Worm (Caenorhabditis elegans) whole organism, midembryonic: ENCODE measurements around the gene ostf-4.
A peak's percentile ranks its signal among the peaks of the same experiment; 100 is the strongest.

Experiments used
- T22C8.4 ChIP-seq: fragments of 200-800 bp; sonication (Bioruptor generic); IDR thresholded peaks from 2 replicates; pipeline ENCODE4 v1.3.6; 2022; ENCODE audit warnings: missing genetic modification characterization, missing compliant biosample characterization
- cog-1 ChIP-seq: sonication (generic microtip); optimal IDR thresholded peaks from 2 replicates; lab custom pipeline; 2016; ENCODE audit warnings: missing genetic modification characterization, missing compliant biosample characterization
- flt-1 ChIP-seq: fragments of 200-800 bp; sonication (Bioruptor generic); IDR thresholded peaks from 2 replicates; pipeline ENCODE4 v1.3.6; 2022; ENCODE audit warnings: missing genetic modification characterization, missing compliant biosample characterization
- klf-2 ChIP-seq: fragments of 200-800 bp; sonication (Bioruptor generic); conservative IDR thresholded peaks from 2 replicates; pipeline ENCODE4 v1.3.6; 2022; ENCODE audit warnings: missing genetic modification reagents, missing genetic modification characterization, missing compliant biosample characterization
- med-1 ChIP-seq: sonication (generic microtip); optimal IDR thresholded peaks from 2 replicates; lab custom pipeline; 2017; ENCODE audit warnings: missing genetic modification characterization, mild to moderate bottlenecking, missing compliant biosample characterization, antibody characterized with exemption, missing genetic modification reagents; ENCODE audit not compliant: insufficient read depth
- ref-1 ChIP-seq: fragments of 200-800 bp; sonication (Bioruptor generic); conservative IDR thresholded peaks from 2 replicates; pipeline ENCODE4 v1.3.6; 2022; ENCODE audit warnings: missing genetic modification reagents, missing genetic modification characterization, missing compliant biosample characterization
- tab-1 ChIP-seq: fragments of 200-800 bp; sonication (Bioruptor generic); IDR thresholded peaks from 2 replicates; pipeline ENCODE4 v1.3.6; 2022; ENCODE audit warnings: missing genetic modification characterization, missing compliant biosample characterization
- ztf-23 ChIP-seq: fragments of 200-800 bp; sonication (Bioruptor generic); IDR thresholded peaks from 2 replicates; pipeline ENCODE4 v1.3.6; 2022; ENCODE audit warnings: missing genetic modification reagents, missing genetic modification characterization, missing compliant biosample characterization
- ztf-29 ChIP-seq: fragments of 200-800 bp; sonication (Bioruptor generic); IDR thresholded peaks from 2 replicates; pipeline ENCODE4 v1.3.6; 2022; ENCODE audit warnings: missing genetic modification reagents, missing genetic modification characterization, missing compliant biosample characterization

The ostf-4 gene

ce11 chrIII:10337508-10338166 lies 19.3 kb upstream of the ostf-4 start, which contains the start of gene ttr-15:
Gene ttr-15, plus strand, starts transcription at chrIII:10337847.
- no peak for TF ChIP-seq klf-2 (GFP tag; lab: Robert Waterston, UW)
- no peak for TF ChIP-seq cog-1 (tag; lab: Kevin White, UChicago)
- no peak for TF ChIP-seq T22C8.4 (GFP tag; lab: Robert Waterston, UW)
- TF ChIP-seq med-1 (GFP tag; lab: Kevin White, UChicago) = no peak
- no peak for TF ChIP-seq ref-1 (GFP tag; lab: Robert Waterston, UW)
- no peak for TF ChIP-seq flt-1
- TF ChIP-seq ztf-29 (GFP tag; lab: Robert Waterston, UW) = no peak
- TF ChIP-seq tab-1 (GFP tag; lab: Robert Waterston, UW) = no peak
- TF ChIP-seq ztf-23 (GFP tag; lab: Robert Waterston, UW) = no peak

DNA sequence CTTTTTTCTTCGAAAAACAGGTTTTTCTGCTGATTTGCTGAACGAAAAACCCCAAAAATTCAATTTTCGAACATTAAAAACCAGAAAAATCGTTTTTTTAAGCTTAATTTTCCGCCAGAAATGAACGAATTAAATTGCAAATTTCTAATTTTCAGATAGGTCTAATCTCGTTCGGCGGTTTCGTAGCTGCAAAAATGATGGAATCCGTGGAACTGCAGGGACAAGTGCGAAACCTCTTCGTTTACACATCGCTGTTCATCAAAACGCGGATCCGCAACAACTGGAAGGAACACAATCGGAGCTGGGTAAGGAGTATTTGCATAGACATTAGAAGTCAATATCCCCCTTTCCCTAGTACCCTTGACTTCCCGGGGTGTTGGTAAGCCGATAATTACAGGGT lies 17.8 kb upstream of the ostf-4 start:
- no peak for TF ChIP-seq med-1 (GFP tag; lab: Kevin White, UChicago)
- TF ChIP-seq T22C8.4 (GFP tag; lab: Robert Waterston, UW) = no peak
- no peak for TF ChIP-seq cog-1 (tag; lab: Kevin White, UChicago)
- no peak for TF ChIP-seq klf-2 (GFP tag; lab: Robert Waterston, UW)
- TF ChIP-seq ztf-23 (GFP tag; lab: Robert Waterston, UW) = no peak
- TF ChIP-seq tab-1 (GFP tag; lab: Robert Waterston, UW) = no peak

DNA sequence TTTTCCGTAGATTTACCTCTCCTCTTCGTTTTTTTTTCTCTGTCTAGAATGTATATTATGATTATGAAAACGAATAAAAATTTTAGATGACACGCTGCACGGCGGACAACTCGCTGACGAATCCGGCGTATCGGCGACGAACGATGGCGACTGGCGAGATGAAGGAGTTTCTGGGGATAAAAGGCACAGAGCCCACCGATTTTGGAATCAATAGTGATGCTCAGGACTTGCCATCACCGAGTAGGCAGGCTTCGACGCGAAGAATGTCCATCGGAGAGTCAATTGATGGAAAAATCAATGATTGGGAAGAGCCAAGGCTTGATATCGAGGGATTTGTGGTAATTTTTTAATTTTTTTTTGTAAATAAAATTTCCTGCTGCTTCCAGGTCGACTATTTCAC lies 16.7 kb upstream of the ostf-4 start, which contains the start of gene ced-9:
ced-9 (plus strand) TSS at position 87 of the 400 bp plus-strand sequence.
- TF ChIP-seq ref-1 (GFP tag; lab: Robert Waterston, UW) = no peak
- no peak for TF ChIP-seq cog-1 (tag; lab: Kevin White, UChicago)
- no peak for TF ChIP-seq T22C8.4 (GFP tag; lab: Robert Waterston, UW)
- no peak for TF ChIP-seq ztf-23 (GFP tag; lab: Robert Waterston, UW)
- no peak for TF ChIP-seq med-1 (GFP tag; lab: Kevin White, UChicago)
- no peak for TF ChIP-seq flt-1
- no peak for TF ChIP-seq tab-1 (GFP tag; lab: Robert Waterston, UW)
- TF ChIP-seq ztf-29 (GFP tag; lab: Robert Waterston, UW) = no peak
- TF ChIP-seq klf-2 (GFP tag; lab: Robert Waterston, UW) = no peak

DNA sequence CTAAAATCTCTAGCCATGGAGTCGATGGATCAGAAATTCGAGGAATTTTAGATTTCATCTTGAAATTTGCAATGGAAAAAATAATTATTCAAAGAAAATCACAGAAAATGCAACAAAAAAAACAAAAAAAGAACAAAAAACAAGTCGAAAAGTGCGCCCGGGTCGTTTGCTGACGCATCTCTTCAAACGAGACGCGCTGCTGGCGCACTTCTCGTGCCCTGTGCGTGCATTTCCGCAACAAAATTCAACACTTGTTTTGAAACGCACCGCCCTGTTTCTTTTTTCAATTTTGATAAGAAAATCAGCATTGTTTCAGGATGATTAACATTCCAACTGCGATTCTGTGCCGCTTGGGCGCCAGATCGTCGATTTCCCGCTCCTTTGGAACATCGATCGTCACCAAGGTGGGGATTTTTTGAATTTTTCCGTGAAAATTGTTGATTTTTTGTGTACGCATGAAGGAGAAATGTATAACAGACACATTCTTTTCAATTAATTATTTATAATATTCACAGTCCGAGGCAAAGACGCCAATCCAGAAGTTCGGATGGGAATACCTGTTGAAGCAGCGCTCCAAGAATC lies 15.7 kb upstream of the ostf-4 start, which contains the start of the genes jmjd-4 and mev-1:
jmjd-4 (minus strand) TSS at position 58 of the 582 bp plus-strand sequence.
mev-1 (plus strand) TSS at position 317 of the 582 bp plus-strand sequence.
- TF ChIP-seq cog-1 (tag; lab: Kevin White, UChicago) = peak; percentile 51
- TF ChIP-seq tab-1 (GFP tag; lab: Robert Waterston, UW) = no peak
- TF ChIP-seq T22C8.4 (GFP tag; lab: Robert Waterston, UW) = 0 out of 2 replicates have a peak, but pooled peaks have one; percentile 19
- TF ChIP-seq med-1 (GFP tag; lab: Kevin White, UChicago) = no peak
- TF ChIP-seq ztf-29 (GFP tag; lab: Robert Waterston, UW) = no peak
- TF ChIP-seq klf-2 (GFP tag; lab: Robert Waterston, UW) = no peak
- peak; percentile 52; the same call in 1 of the 2 replicates for TF ChIP-seq ztf-23 (GFP tag; lab: Robert Waterston, UW)
- no peak for TF ChIP-seq flt-1
- no peak for TF ChIP-seq ref-1 (GFP tag; lab: Robert Waterston, UW)

- no peak for TF ChIP-seq flt-1
- no peak for TF ChIP-seq ref-1 (GFP tag; lab: Robert Waterston, UW)
- TF ChIP-seq ztf-23 (GFP tag; lab: Robert Waterston, UW) = no peak
- no peak for TF ChIP-seq T22C8.4 (GFP tag; lab: Robert Waterston, UW)
- no peak for TF ChIP-seq ztf-29 (GFP tag; lab: Robert Waterston, UW)
- no peak for TF ChIP-seq med-1 (GFP tag; lab: Kevin White, UChicago)
- no peak for TF ChIP-seq tab-1 (GFP tag; lab: Robert Waterston, UW)
Observed at ce11 chrIII:10332560-10332959, 14.2 kb upstream of the ostf-4 start, which contains the start of gene T07C4.12. Gene T07C4.12, minus strand, starts transcription at chrIII:10332660.

ce11 chrIII:10331232-10331631 lies 12.9 kb upstream of the ostf-4 start:
- TF ChIP-seq ref-1 (GFP tag; lab: Robert Waterston, UW) = no peak
- no peak for TF ChIP-seq flt-1
- TF ChIP-seq cog-1 (tag; lab: Kevin White, UChicago) = no peak
- TF ChIP-seq klf-2 (GFP tag; lab: Robert Waterston, UW) = no peak
- no peak for TF ChIP-seq ztf-29 (GFP tag; lab: Robert Waterston, UW)
- TF ChIP-seq ztf-23 (GFP tag; lab: Robert Waterston, UW) = no peak
- no peak for TF ChIP-seq tab-1 (GFP tag; lab: Robert Waterston, UW)
- no peak for TF ChIP-seq T22C8.4 (GFP tag; lab: Robert Waterston, UW)
- TF ChIP-seq med-1 (GFP tag; lab: Kevin White, UChicago) = no peak

DNA sequence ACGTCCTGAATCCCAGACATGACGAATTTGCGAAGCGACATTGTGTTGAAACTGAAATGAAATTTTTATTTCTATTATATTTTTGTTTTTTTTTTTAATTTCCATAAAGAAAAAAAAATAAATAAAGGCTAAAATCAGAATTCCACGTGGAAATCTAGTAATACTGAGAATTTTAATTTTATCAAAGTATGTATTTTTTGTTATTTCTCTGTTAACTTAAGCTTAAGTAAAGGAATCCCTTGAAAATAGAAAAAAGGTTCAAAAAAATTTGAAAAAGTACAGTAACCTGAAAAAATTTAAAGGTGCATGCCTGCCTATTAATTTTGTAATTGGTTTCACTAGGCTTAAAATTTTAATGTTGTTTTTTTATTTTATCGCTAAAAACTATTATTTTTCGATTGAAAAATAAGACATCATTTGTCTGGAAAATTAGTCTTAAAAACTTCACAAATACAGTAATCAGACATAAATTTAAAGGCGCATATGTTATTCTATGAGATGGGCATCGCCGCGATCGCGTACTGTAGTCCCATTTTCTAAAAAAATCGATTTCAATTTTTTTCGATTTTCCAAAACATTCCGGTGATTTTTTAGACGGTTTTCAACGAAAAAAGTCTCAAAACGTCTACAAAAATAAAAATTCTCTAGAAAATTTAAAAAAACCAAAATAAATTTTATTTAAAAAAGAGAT lies 12.2 kb upstream of the ostf-4 start, which contains the start of gene nex-2:
nex-2 (minus strand) TSS at position 51 of the 691 bp plus-strand sequence.
- TF ChIP-seq T22C8.4 (GFP tag; lab: Robert Waterston, UW) (no peak), med-1 (GFP tag; lab: Kevin White, UChicago) (no peak), klf-2 (GFP tag; lab: Robert Waterston, UW) (no peak), flt-1 (no peak), ztf-23 (GFP tag; lab: Robert Waterston, UW) (no peak), ztf-29 (GFP tag; lab: Robert Waterston, UW) (no peak), ref-1 (GFP tag; lab: Robert Waterston, UW) (no peak), cog-1 (tag; lab: Kevin White, UChicago) (no peak), tab-1 (GFP tag; lab: Robert Waterston, UW) (no peak)

- TF ChIP-seq flt-1 (no peak), ref-1 (GFP tag; lab: Robert Waterston, UW) (no peak), cog-1 (tag; lab: Kevin White, UChicago) (no peak), ztf-23 (GFP tag; lab: Robert Waterston, UW) (no peak), ztf-29 (GFP tag; lab: Robert Waterston, UW) (no peak), T22C8.4 (GFP tag; lab: Robert Waterston, UW) (no peak), klf-2 (GFP tag; lab: Robert Waterston, UW) (no peak), med-1 (GFP tag; lab: Kevin White, UChicago) (no peak), tab-1 (GFP tag; lab: Robert Waterston, UW) (no peak)
Observed at ce11 chrIII:10329811-10330210, 11.5 kb upstream of the ostf-4 start.
